Worm (Caenorhabditis elegans) whole organism, late embryonic: ENCODE data around the gene ifa-1.

Experiments
- ama-1 ChIP-seq: fragments of 150-350 bp; optimal IDR thresholded peaks from 2 replicates; lab custom pipeline; 2014
- ceh-31 ChIP-seq: sonication (generic microtip); optimal IDR thresholded peaks from 2 replicates; lab custom pipeline; 2016; ENCODE audit warnings: missing genetic modification characterization, missing compliant biosample characterization
- che-1 ChIP-seq: sonication (generic microtip); optimal IDR thresholded peaks from 2 replicates; lab custom pipeline; 2016; ENCODE audit warnings: mild to moderate bottlenecking, missing genetic modification characterization, missing compliant biosample characterization
- dve-1 ChIP-seq: sonication (generic microtip); optimal IDR thresholded peaks from 2 replicates; lab custom pipeline; 2017; ENCODE audit warnings: antibody characterized with exemption, mild to moderate bottlenecking, missing genetic modification characterization, missing compliant biosample characterization
- elt-2 ChIP-seq: sonication (generic microtip); optimal IDR thresholded peaks from 2 replicates; lab custom pipeline; 2016; ENCODE audit warnings: missing genetic modification reagents, missing genetic modification characterization, missing compliant biosample characterization
- gmeb-2 ChIP-seq: sonication (generic microtip); optimal IDR thresholded peaks from 2 replicates; lab custom pipeline; 2016; ENCODE audit warnings: missing genetic modification characterization, inconsistent platforms, missing compliant biosample characterization
- nfya-1 ChIP-seq: sonication (generic microtip); optimal IDR thresholded peaks from 2 replicates; lab custom pipeline; 2017; ENCODE audit warnings: missing genetic modification characterization, mild to moderate bottlenecking, missing compliant biosample characterization, antibody characterized with exemption, moderate library complexity
- pha-4 ChIP-seq: fragments of 150-350 bp; optimal IDR thresholded peaks from 2 replicates; lab custom pipeline; 2018; ENCODE audit warnings: missing biosample characterization, missing genetic modification reagents, missing genetic modification characterization
- pqm-1 ChIP-seq: sonication (generic microtip); optimal IDR thresholded peaks from 2 replicates; lab custom pipeline; 2016; ENCODE audit warnings: missing genetic modification characterization, missing compliant biosample characterization
- pros-1 ChIP-seq: fragments of 150-350 bp; optimal IDR thresholded peaks from 2 replicates; lab custom pipeline; 2014; ENCODE audit warnings: missing biosample characterization, missing genetic modification reagents, missing genetic modification characterization
- sox-4 ChIP-seq: sonication (generic microtip); optimal IDR thresholded peaks from 2 replicates; lab custom pipeline; 2017; ENCODE audit warnings: mild to moderate bottlenecking, missing genetic modification characterization, inconsistent platforms, missing compliant biosample characterization
- tbx-2 ChIP-seq: sonication (generic microtip); optimal IDR thresholded peaks from 2 replicates; lab custom pipeline; 2016; ENCODE audit warnings: missing genetic modification characterization, missing compliant biosample characterization
- unc-55 ChIP-seq: sonication (generic microtip); optimal IDR thresholded peaks from 2 replicates; lab custom pipeline; 2017; ENCODE audit warnings: missing biosample characterization, missing genetic modification reagents, missing genetic modification characterization
- zip-5 ChIP-seq: sonication (generic microtip); optimal IDR thresholded peaks from 2 replicates; lab custom pipeline; 2016; ENCODE audit warnings: missing genetic modification characterization, missing compliant biosample characterization

DNA sequence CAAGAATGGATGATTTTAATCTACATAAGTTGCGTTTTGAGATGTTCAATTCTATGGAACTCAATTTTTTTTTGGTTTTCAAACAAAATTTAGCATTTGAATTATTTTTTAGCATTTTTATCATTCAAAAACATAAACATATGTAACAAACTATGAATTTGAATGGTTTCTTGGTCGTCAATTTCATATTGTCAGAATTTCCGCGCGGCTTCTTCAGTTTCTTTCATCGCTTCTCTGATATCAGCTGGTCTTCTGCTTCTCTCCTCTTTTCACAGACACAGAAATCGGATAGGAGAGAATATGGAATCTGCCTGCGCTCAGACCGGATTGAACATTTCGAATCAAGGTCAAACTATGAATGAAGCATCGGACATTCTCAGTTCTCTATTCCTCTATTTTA, 4.3 kb upstream of the ifa-1 start, which contains the start of gene C03A3.9:
- no peak for TF ChIP-seq pros-1 (tag; lab: Kevin White, UChicago)
- no peak for TF ChIP-seq pqm-1 (tag; lab: Kevin White, UChicago)
- no peak for TF ChIP-seq pha-4
- no peak for TF ChIP-seq nfya-1 (tag; lab: Kevin White, UChicago)
- no peak for TF ChIP-seq sox-4 (tag; lab: Kevin White, UChicago)
- no peak for TF ChIP-seq ama-1 (lab: Kevin White, UChicago)
- TF ChIP-seq gmeb-2 = no peak
- TF ChIP-seq unc-55 (GFP tag; lab: Kevin White, UChicago) = no peak
- no peak for TF ChIP-seq ceh-31
- TF ChIP-seq tbx-2 (tag; lab: Kevin White, UChicago) = no peak
- TF ChIP-seq elt-2 (tag; lab: Kevin White, UChicago) = no peak
- TF ChIP-seq zip-5 (tag; lab: Kevin White, UChicago) = no peak
- TF ChIP-seq dve-1 (tag; lab: Kevin White, UChicago) = no peak
- TF ChIP-seq che-1 (tag; lab: Kevin White, UChicago) = no peak
